Worm (Caenorhabditis elegans) whole organism, midembryonic: ENCODE measurements around the gene C03A7.13.

ENCODE experiments used
- T22C8.4 ChIP-seq: fragments of 200-800 bp; sonication (Bioruptor generic); IDR thresholded peaks from 2 replicates; pipeline ENCODE4 v1.3.6; 2022; ENCODE audit warnings: missing genetic modification characterization, missing compliant biosample characterization
- cog-1 ChIP-seq: sonication (generic microtip); optimal IDR thresholded peaks from 2 replicates; lab custom pipeline; 2016; ENCODE audit warnings: missing genetic modification characterization, missing compliant biosample characterization
- flt-1 ChIP-seq: fragments of 200-800 bp; sonication (Bioruptor generic); IDR thresholded peaks from 2 replicates; pipeline ENCODE4 v1.3.6; 2022; ENCODE audit warnings: missing genetic modification characterization, missing compliant biosample characterization
- klf-2 ChIP-seq: fragments of 200-800 bp; sonication (Bioruptor generic); conservative IDR thresholded peaks from 2 replicates; pipeline ENCODE4 v1.3.6; 2022; ENCODE audit warnings: missing genetic modification reagents, missing genetic modification characterization, missing compliant biosample characterization
- med-1 ChIP-seq: sonication (generic microtip); optimal IDR thresholded peaks from 2 replicates; lab custom pipeline; 2017; ENCODE audit warnings: missing genetic modification characterization, mild to moderate bottlenecking, missing compliant biosample characterization, antibody characterized with exemption, missing genetic modification reagents; ENCODE audit not compliant: insufficient read depth
- tab-1 ChIP-seq: fragments of 200-800 bp; sonication (Bioruptor generic); IDR thresholded peaks from 2 replicates; pipeline ENCODE4 v1.3.6; 2022; ENCODE audit warnings: missing genetic modification characterization, missing compliant biosample characterization
- ztf-23 ChIP-seq: fragments of 200-800 bp; sonication (Bioruptor generic); IDR thresholded peaks from 2 replicates; pipeline ENCODE4 v1.3.6; 2022; ENCODE audit warnings: missing genetic modification reagents, missing genetic modification characterization, missing compliant biosample characterization
- ztf-29 ChIP-seq: fragments of 200-800 bp; sonication (Bioruptor generic); IDR thresholded peaks from 2 replicates; pipeline ENCODE4 v1.3.6; 2022; ENCODE audit warnings: missing genetic modification reagents, missing genetic modification characterization, missing compliant biosample characterization

DNA sequence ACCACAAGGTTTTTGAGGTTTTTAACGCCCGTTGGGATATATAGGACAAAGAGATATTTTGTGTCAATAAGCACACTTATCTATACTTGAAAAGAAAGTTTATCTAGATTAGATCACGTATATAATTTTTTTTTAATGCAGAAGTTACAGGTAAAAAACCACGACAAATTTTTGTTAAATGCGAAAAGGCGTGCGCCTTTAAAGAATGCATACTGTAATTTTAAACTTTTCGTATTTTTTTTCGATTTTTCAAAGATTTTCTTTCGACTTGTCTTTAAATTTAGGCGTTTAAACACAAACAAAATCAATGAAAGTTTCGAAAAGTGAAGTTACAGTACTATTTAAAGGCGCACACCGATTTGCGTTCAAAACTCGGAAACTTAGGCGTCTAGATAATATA lies 11.3 kb upstream of the C03A7.13 start:
- TF ChIP-seq ztf-29 (GFP tag; lab: Robert Waterston, UW) (no peak), med-1 (GFP tag; lab: Kevin White, UChicago) (no peak), cog-1 (tag; lab: Kevin White, UChicago) (no peak), T22C8.4 (GFP tag; lab: Robert Waterston, UW) (no peak), klf-2 (no peak), ztf-23 (GFP tag; lab: Robert Waterston, UW) (no peak), flt-1 (no peak), tab-1 (no peak)
